Fruit fly (Drosophila melanogaster) whole organism, prepupa: ENCODE measurements around the gene CG32189.

Experiments
- Blimp-1 ChIP-seq: fragments of 200-800 bp; sonication (Bioruptor generic); optimal IDR thresholded peaks from 3 replicates; lab custom pipeline; 2017; ENCODE audit warnings: missing biosample characterization, missing genetic modification characterization, mild to moderate bottlenecking, moderate library complexity, missing genetic modification reagents
- CG10631 ChIP-seq: fragments of 200-800 bp; sonication (Bioruptor generic); optimal IDR thresholded peaks from 2 replicates; lab custom pipeline; 2016; ENCODE audit warnings: missing biosample characterization, missing genetic modification characterization
- CG10669 ChIP-seq: fragments of 200-800 bp; sonication (Bioruptor generic); optimal IDR thresholded peaks from 3 replicates; lab custom pipeline; 2018; ENCODE audit warnings: missing biosample characterization, mild to moderate bottlenecking, missing genetic modification characterization, moderate library complexity
- CG11294 ChIP-seq: fragments of 200-800 bp; sonication (Bioruptor generic); IDR thresholded peaks from 2 replicates; pipeline ENCODE4 v1.3.6; 2022; ENCODE audit warnings: missing biosample characterization, missing genetic modification characterization
- CG11762 ChIP-seq: fragments of 200-800 bp; sonication (Bioruptor generic); optimal IDR thresholded peaks from 3 replicates; lab custom pipeline; 2016; ENCODE audit warnings: missing biosample characterization, missing genetic modification characterization; ENCODE audit not compliant: insufficient read depth
- CG11902 ChIP-seq: fragments of 200-800 bp; sonication (Bioruptor generic); optimal IDR thresholded peaks from 3 replicates; lab custom pipeline; 2016; ENCODE audit warnings: missing biosample characterization, missing genetic modification characterization
- CG15336 ChIP-seq: fragments of 200-800 bp; sonication (Bioruptor generic); IDR thresholded peaks from 2 replicates; pipeline ENCODE4 v1.3.6; 2022; ENCODE audit warnings: missing biosample characterization, missing genetic modification characterization
- CG1621 ChIP-seq: fragments of 200-800 bp; sonication (Bioruptor generic); optimal IDR thresholded peaks from 3 replicates; lab custom pipeline; 2018; ENCODE audit warnings: missing biosample characterization, mild to moderate bottlenecking, missing genetic modification characterization
- CG16779 ChIP-seq: fragments of 200-800 bp; sonication (Bioruptor generic); optimal IDR thresholded peaks from 3 replicates; lab custom pipeline; 2017; ENCODE audit warnings: missing biosample characterization, mild to moderate bottlenecking, missing genetic modification characterization
- CG3032 ChIP-seq: fragments of 200-800 bp; optimal IDR thresholded peaks from 2 replicates; lab custom pipeline; 2019; ENCODE audit warnings: missing biosample characterization, mild to moderate bottlenecking, missing genetic modification characterization, moderate library complexity
- CG31627 ChIP-seq: fragments of 200-800 bp; sonication (Bioruptor generic); optimal IDR thresholded peaks from 3 replicates; lab custom pipeline; 2016; ENCODE audit warnings: missing biosample characterization, missing genetic modification characterization
- CG32006 ChIP-seq: fragments of 200-800 bp; sonication (Bioruptor generic); optimal IDR thresholded peaks from 3 replicates; lab custom pipeline; 2017; ENCODE audit warnings: missing biosample characterization, mild to moderate bottlenecking, missing genetic modification characterization
- CG34406 ChIP-seq: fragments of 200-800 bp; sonication (Bioruptor generic); optimal IDR thresholded peaks from 3 replicates; lab custom pipeline; 2016; ENCODE audit warnings: missing biosample characterization, missing genetic modification characterization
- CG6163 ChIP-seq: fragments of 200-800 bp; sonication (Bioruptor generic); IDR thresholded peaks from 3 replicates; pipeline ENCODE4 v1.3.6; 2022; ENCODE audit warnings: missing biosample characterization, missing genetic modification characterization
- CG6276 ChIP-seq: fragments of 200-800 bp; sonication (Bioruptor generic); optimal IDR thresholded peaks from 2 replicates; lab custom pipeline; 2017; ENCODE audit warnings: missing biosample characterization, mild to moderate bottlenecking, missing genetic modification characterization
- CG6792 ChIP-seq: fragments of 200-800 bp; sonication (Bioruptor generic); optimal IDR thresholded peaks from 3 replicates; lab custom pipeline; 2016; ENCODE audit warnings: missing biosample characterization, missing genetic modification characterization
- CG6808 ChIP-seq: fragments of 200-800 bp; sonication (Bioruptor generic); optimal IDR thresholded peaks from 3 replicates; lab custom pipeline; 2017; ENCODE audit warnings: missing biosample characterization, missing genetic modification characterization, mild to moderate bottlenecking, moderate library complexity, missing genetic modification reagents
- CG7368 ChIP-seq: fragments of 200-800 bp; sonication (Bioruptor generic); optimal IDR thresholded peaks from 3 replicates; lab custom pipeline; 2016; ENCODE audit warnings: missing biosample characterization, missing genetic modification characterization
- CG8119 ChIP-seq: fragments of 200-800 bp; sonication (Bioruptor generic); IDR thresholded peaks from 3 replicates; pipeline ENCODE4 v1.3.6; 2022; ENCODE audit warnings: missing biosample characterization, missing genetic modification characterization
- CG8319 ChIP-seq: fragments of 200-800 bp; sonication (Bioruptor generic); optimal IDR thresholded peaks from 3 replicates; lab custom pipeline; 2016; ENCODE audit warnings: missing biosample characterization, missing genetic modification characterization
- CG8632 ChIP-seq: fragments of 200-800 bp; sonication (Bioruptor generic); optimal IDR thresholded peaks from 3 replicates; lab custom pipeline; 2016; ENCODE audit warnings: missing biosample characterization, missing genetic modification characterization
- CG9139 ChIP-seq: fragments of 200-800 bp; sonication (Bioruptor generic); optimal IDR thresholded peaks from 3 replicates; lab custom pipeline; 2017; ENCODE audit warnings: missing biosample characterization, mild to moderate bottlenecking, missing genetic modification characterization
- Eip75B ChIP-seq: fragments of 200-800 bp; sonication (Bioruptor generic); optimal IDR thresholded peaks from 3 replicates; lab custom pipeline; 2016; ENCODE audit warnings: missing biosample characterization, missing genetic modification characterization
- Eip78C ChIP-seq: fragments of 200-800 bp; sonication (Bioruptor generic); peaks from one replicate; lab custom pipeline; 2016; ENCODE audit warnings: missing biosample characterization, missing genetic modification characterization
- Eip93F ChIP-seq: fragments of 200-800 bp; sonication (Bioruptor generic); optimal IDR thresholded peaks from 2 replicates; lab custom pipeline; 2016; ENCODE audit warnings: missing biosample characterization, mild to moderate bottlenecking, missing genetic modification characterization
- Ets21C ChIP-seq: fragments of 200-800 bp; sonication (Bioruptor generic); optimal IDR thresholded peaks from 3 replicates; lab custom pipeline; 2016; ENCODE audit warnings: missing biosample characterization, missing genetic modification characterization
- Ets96B ChIP-seq: fragments of 200-800 bp; optimal IDR thresholded peaks from 2 replicates; lab custom pipeline; 2019; ENCODE audit warnings: missing biosample characterization, mild to moderate bottlenecking, missing genetic modification characterization, moderate library complexity
- Gug ChIP-seq: fragments of 200-800 bp; sonication (Bioruptor generic); IDR thresholded peaks from 2 replicates; pipeline ENCODE4 v1.3.6; 2022; ENCODE audit warnings: missing biosample characterization, missing genetic modification characterization
- Hr38 ChIP-seq: sonication (Bioruptor generic); optimal IDR thresholded peaks from 2 replicates; lab custom pipeline; 2016; ENCODE audit warnings: missing biosample characterization, missing genetic modification characterization
- Hr39 ChIP-seq: fragments of 200-800 bp; sonication (Bioruptor generic); optimal IDR thresholded peaks from 2 replicates; lab custom pipeline; 2016; ENCODE audit warnings: missing biosample characterization, missing genetic modification characterization
- Hr4 ChIP-seq: fragments of 200-800 bp; sonication (Bioruptor generic); optimal IDR thresholded peaks from 3 replicates; lab custom pipeline; 2016; ENCODE audit warnings: missing biosample characterization, missing genetic modification characterization
- Lpt ChIP-seq: fragments of 200-800 bp; sonication (Bioruptor generic); optimal IDR thresholded peaks from 3 replicates; lab custom pipeline; 2016; ENCODE audit warnings: missing biosample characterization, missing genetic modification characterization
- OdsH ChIP-seq: fragments of 200-800 bp; sonication (Bioruptor generic); optimal IDR thresholded peaks from 3 replicates; lab custom pipeline; 2016; ENCODE audit warnings: missing biosample characterization, missing genetic modification characterization
- Smox ChIP-seq: fragments of 200-800 bp; sonication (Bioruptor generic); optimal IDR thresholded peaks from 3 replicates; lab custom pipeline; 2016; ENCODE audit warnings: missing biosample characterization, missing genetic modification characterization
- Sox15 ChIP-seq: fragments of 200-800 bp; sonication (Bioruptor generic); optimal IDR thresholded peaks from 3 replicates; lab custom pipeline; 2016; ENCODE audit warnings: missing biosample characterization, missing genetic modification characterization
- acj6 ChIP-seq: fragments of 200-800 bp; sonication (Bioruptor generic); optimal IDR thresholded peaks from 3 replicates; lab custom pipeline; 2016; ENCODE audit warnings: missing biosample characterization, missing genetic modification characterization
- cyc ChIP-seq: fragments of 200-800 bp; sonication (Bioruptor generic); optimal IDR thresholded peaks from 3 replicates; lab custom pipeline; 2016; ENCODE audit warnings: missing biosample characterization, missing genetic modification characterization
- dac ChIP-seq: fragments of 200-800 bp; sonication (Bioruptor generic); optimal IDR thresholded peaks from 2 replicates; lab custom pipeline; 2017; ENCODE audit warnings: missing biosample characterization, mild to moderate bottlenecking, missing genetic modification characterization
- eg ChIP-seq: fragments of 200-800 bp; sonication (Bioruptor generic); IDR thresholded peaks from 3 replicates; pipeline ENCODE4 v1.3.6; 2022; ENCODE audit warnings: missing biosample characterization, missing genetic modification characterization
- esn ChIP-seq: fragments of 200-800 bp; sonication (Bioruptor generic); optimal IDR thresholded peaks from 2 replicates; lab custom pipeline; 2016; ENCODE audit warnings: missing biosample characterization, mild to moderate bottlenecking, missing genetic modification characterization, moderate library complexity
- fd59A ChIP-seq: fragments of 200-800 bp; sonication (Bioruptor generic); optimal IDR thresholded peaks from 2 replicates; lab custom pipeline; 2017; ENCODE audit warnings: missing biosample characterization, mild to moderate bottlenecking, missing genetic modification characterization, missing genetic modification reagents
- fd85E ChIP-seq: fragments of 200-800 bp; sonication (Bioruptor generic); optimal IDR thresholded peaks from 3 replicates; lab custom pipeline; 2016; ENCODE audit warnings: missing biosample characterization, missing genetic modification characterization
- lz ChIP-seq: fragments of 200-800 bp; sonication (Bioruptor generic); optimal IDR thresholded peaks from 3 replicates; lab custom pipeline; 2016; ENCODE audit warnings: missing biosample characterization, missing genetic modification characterization
- net ChIP-seq: fragments of 200-800 bp; sonication (Bioruptor generic); optimal IDR thresholded peaks from 3 replicates; lab custom pipeline; 2016; ENCODE audit warnings: missing biosample characterization, missing genetic modification characterization
- pdm3 ChIP-seq: fragments of 200-800 bp; sonication (Bioruptor generic); optimal IDR thresholded peaks from 3 replicates; lab custom pipeline; 2016; ENCODE audit warnings: missing biosample characterization, missing genetic modification characterization
- salr ChIP-seq, 2 experiments: fragments of 200-800 bp; sonication (Bioruptor generic); optimal IDR thresholded peaks; 3 replicates each; lab custom pipeline; 2016 to 2018; ENCODE audit warnings: missing biosample characterization in 2 of 2, missing genetic modification characterization in 2 of 2, mild to moderate bottlenecking in 1 of 2
- spab ChIP-seq: fragments of 200-800 bp; sonication (Bioruptor generic); optimal IDR thresholded peaks from 2 replicates; lab custom pipeline; 2017; ENCODE audit warnings: missing biosample characterization, mild to moderate bottlenecking, missing genetic modification characterization, missing genetic modification reagents
- ss ChIP-seq, 2 experiments: fragments of 200-800 bp; sonication (Bioruptor generic); optimal IDR thresholded peaks; 2 replicates in 1 of 2; 3 replicates in 1 of 2; lab custom pipeline; 2017 to 2018; ENCODE audit warnings: mild to moderate bottlenecking in 2 of 2, missing biosample characterization in 2 of 2, missing genetic modification characterization in 2 of 2, moderate library complexity in 1 of 2
- svp ChIP-seq: fragments of 200-800 bp; sonication (Bioruptor generic); peaks from one replicate; lab custom pipeline; 2016; ENCODE audit warnings: missing biosample characterization, missing genetic modification characterization
- topi ChIP-seq: fragments of 200-800 bp; sonication (Bioruptor generic); optimal IDR thresholded peaks from 3 replicates; lab custom pipeline; 2016; ENCODE audit warnings: missing biosample characterization, missing genetic modification characterization
- vri ChIP-seq: fragments of 200-800 bp; sonication (Bioruptor generic); optimal IDR thresholded peaks from 3 replicates; lab custom pipeline; 2016; ENCODE audit warnings: missing biosample characterization, mild to moderate bottlenecking, missing genetic modification characterization

Gene CG32189

DNA sequence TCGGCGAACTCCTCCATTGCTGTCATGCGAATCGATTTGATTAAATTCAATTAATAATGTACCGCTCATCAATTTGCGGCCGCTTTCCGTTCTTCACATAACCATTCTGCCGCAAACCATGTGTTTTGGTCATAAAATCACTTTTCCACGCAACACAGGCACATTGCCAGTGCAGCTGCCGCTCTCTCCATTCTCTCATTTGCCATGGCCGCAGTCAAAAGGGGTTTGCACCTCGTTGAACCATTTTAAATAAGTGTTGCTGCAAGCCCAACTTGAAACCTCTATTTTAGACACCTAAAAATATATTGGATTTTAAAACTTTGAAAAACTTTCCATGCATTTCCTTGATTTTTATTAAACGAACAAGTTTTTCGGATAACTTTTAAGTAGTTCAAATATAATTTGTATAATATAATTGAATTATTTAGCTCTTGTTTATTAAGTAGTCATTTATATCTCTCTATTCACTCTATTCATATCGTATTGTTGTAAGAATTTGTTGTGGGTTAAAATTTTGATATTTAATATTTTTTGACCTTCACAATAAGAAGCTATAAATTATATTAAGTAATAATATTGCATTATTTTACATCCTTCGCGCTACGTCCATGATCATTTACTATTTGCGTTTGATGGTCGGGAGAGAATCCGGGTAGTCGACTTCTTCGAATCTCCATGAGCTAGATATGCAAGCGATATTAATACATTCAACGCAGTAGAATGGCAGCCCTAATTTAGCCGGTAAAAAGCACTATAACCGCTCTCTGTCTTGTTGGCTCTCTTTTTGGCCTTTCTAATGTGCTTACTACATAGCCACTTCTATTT lies 21.9 kb upstream of the CG32189 start, which contains the start of gene CG5535:
Gene CG5535, minus strand, starts transcription at position 140 of the 825 bp plus-strand sequence.
- TF ChIP-seq Hr4 (GFP tag; lab: Kevin White, UChicago), result peak; percentile 73
- peak; percentile 88 for TF ChIP-seq CG6808
- peak; percentile 74 for TF ChIP-seq OdsH (GFP tag; lab: Kevin White, UChicago)
- TF ChIP-seq Ets21C (GFP tag; lab: Kevin White, UChicago), result no peak
- TF ChIP-seq CG7368 (GFP tag; lab: Kevin White, UChicago), result peak; percentile 47
- peak; percentile 77 for TF ChIP-seq CG8119 (GFP tag; lab: Robert Waterston, UW)
- peak; percentile 35 for TF ChIP-seq Gug
- no peak for TF ChIP-seq svp (GFP tag; lab: Kevin White, UChicago)
- TF ChIP-seq CG10631 (GFP tag; lab: Kevin White, UChicago), result peak; percentile 83
- TF ChIP-seq eg (GFP tag; lab: Robert Waterston, UW), result peak; percentile 76
- peak; percentile 96 for TF ChIP-seq CG32006 (GFP tag; lab: Kevin White, UChicago)
- TF ChIP-seq fd59A (GFP tag; lab: Kevin White, UChicago), result peak; percentile 60
- no peak for TF ChIP-seq CG1621 (tag; lab: Kevin White, UChicago)
- TF ChIP-seq CG11762, result peak; percentile 47
- peak; percentile 20 for TF ChIP-seq Eip75B
- peak; percentile 29 for TF ChIP-seq lz
- TF ChIP-seq CG8319 (GFP tag; lab: Kevin White, UChicago), result peak; percentile 20
- peak; percentile 2 for TF ChIP-seq cyc
- peak; percentile 50 for TF ChIP-seq CG9139 (GFP tag; lab: Kevin White, UChicago)
- TF ChIP-seq CG16779, result peak; percentile 74
- peak; percentile 32 for TF ChIP-seq topi
- peak; percentile 66 for TF ChIP-seq CG6792 (GFP tag; lab: Kevin White, UChicago)
- TF ChIP-seq spab (GFP tag; lab: Kevin White, UChicago), result peak; percentile 77
- peak; percentile 57 for TF ChIP-seq CG10669 (GFP tag; lab: Kevin White, UChicago)
- peak; percentile 56 for TF ChIP-seq CG34406 (GFP tag; lab: Kevin White, UChicago)
- peak; percentile 64 for TF ChIP-seq pdm3 (GFP tag; lab: Kevin White, UChicago)
- peak; percentile 12 for TF ChIP-seq CG11902
- peak; percentile 65 for TF ChIP-seq esn (GFP tag; lab: Kevin White, UChicago)
- TF ChIP-seq Hr38 (GFP tag; lab: Kevin White, UChicago), result no peak
- TF ChIP-seq CG6276 (GFP tag; lab: Kevin White, UChicago), result peak; percentile 91
- TF ChIP-seq net (GFP tag; lab: Kevin White, UChicago), result peak; percentile 79
- TF ChIP-seq Blimp-1 (GFP tag; lab: Kevin White, UChicago), result no peak
- peak; percentile 60 for TF ChIP-seq dac (GFP tag; lab: Kevin White, UChicago)
- TF ChIP-seq Ets96B (tag; lab: Kevin White, UChicago), result peak; percentile 73
- TF ChIP-seq Smox (GFP tag; lab: Kevin White, UChicago), result no peak
- peak; percentile 58 for TF ChIP-seq Lpt
- TF ChIP-seq fd85E (GFP tag; lab: Kevin White, UChicago), result no peak
- no peak for TF ChIP-seq CG6163
- TF ChIP-seq Eip78C (GFP tag; lab: Kevin White, UChicago), result peak; percentile 90
- peak; percentile 75 for TF ChIP-seq CG3032 (tag; lab: Kevin White, UChicago)
- TF ChIP-seq ss (GFP tag; optimal IDR thresholded peaks at IDR 0.05; lab: Kevin White, UChicago), result peak; percentile 48 to 52
- TF ChIP-seq salr (GFP tag; optimal IDR thresholded peaks at IDR 0.05; lab: Kevin White, UChicago), result peak in 1 of 2 experiments; percentile 98
- peak; percentile 76 for TF ChIP-seq acj6 (GFP tag; lab: Kevin White, UChicago)
- peak; percentile 37 for TF ChIP-seq CG31627 (GFP tag; lab: Kevin White, UChicago)
- peak; percentile 12 for TF ChIP-seq vri (GFP tag; lab: Kevin White, UChicago)
- TF ChIP-seq CG8632, result peak; percentile 57
- no peak for TF ChIP-seq Eip93F (GFP tag; lab: Kevin White, UChicago)
- TF ChIP-seq Hr39 (GFP tag; lab: Kevin White, UChicago), result peak; percentile 36
- TF ChIP-seq CG11294 (GFP tag; lab: Robert Waterston, UW), result peak; percentile 26; the same call in 1 of the 2 replicates
- peak; percentile 32 for TF ChIP-seq Sox15
- TF ChIP-seq CG15336 (GFP tag; lab: Robert Waterston, UW), result peak; percentile 44
